Fruit fly (Drosophila melanogaster) Kc167 (cell line): ENCODE data around the gene DppIII.

Experiments
- Myc ChIP-seq: fragments of >200 bp; optimal IDR thresholded peaks from 2 replicates; lab custom pipeline; 2017; ENCODE audit warnings: missing external identifiers
- Sin3A ChIP-seq: fragments of >200 bp; optimal IDR thresholded peaks from 2 replicates; lab custom pipeline; 2018; ENCODE audit warnings: missing external identifiers
- psq ChIP-seq: fragments of >200 bp; optimal IDR thresholded peaks from 2 replicates; lab custom pipeline; 2017; ENCODE audit warnings: missing external identifiers

- TF ChIP-seq psq (lab: Kevin White, UChicago) (no peak), Sin3A (no peak), Myc (lab: Kevin White, UChicago) (no peak)
Observed at dm6 chr3R:8306188-8306926, 37.8 kb upstream of the DppIII start.
